Fruit fly (Drosophila melanogaster) whole organism, embryonic: ENCODE results near the gene CG45045.

Experiments used
- Atf3 ChIP-seq: fragments of 200-800 bp; sonication (Bioruptor generic); optimal IDR thresholded peaks from 3 replicates; lab custom pipeline; 2016; ENCODE audit warnings: missing biosample characterization, missing genetic modification characterization
- B-H2 ChIP-seq: fragments of 200-800 bp; sonication (Bioruptor generic); optimal IDR thresholded peaks from 2 replicates; lab custom pipeline; 2018; ENCODE audit warnings: missing biosample characterization, mild to moderate bottlenecking, missing genetic modification characterization
- BEAF-32 ChIP-seq: fragments of 200-800 bp; sonication (Bioruptor generic); optimal IDR thresholded peaks from 3 replicates; lab custom pipeline; 2017; ENCODE audit warnings: missing biosample characterization, missing genetic modification characterization, mild to moderate bottlenecking, moderate library complexity, missing genetic modification reagents
- CG10654 ChIP-seq: fragments of 200-800 bp; sonication (Bioruptor generic); optimal IDR thresholded peaks from 2 replicates; lab custom pipeline; 2016; ENCODE audit warnings: missing biosample characterization, missing genetic modification characterization
- CG11695 ChIP-seq: fragments of 200-800 bp; sonication (Bioruptor generic); IDR thresholded peaks from 3 replicates; pipeline ENCODE4 v1.3.6; 2022; ENCODE audit warnings: missing biosample characterization, missing genetic modification characterization
- CG12071 ChIP-seq: fragments of 200-800 bp; sonication (Bioruptor generic); optimal IDR thresholded peaks from 3 replicates; lab custom pipeline; 2018; ENCODE audit warnings: missing biosample characterization, mild to moderate bottlenecking, missing genetic modification characterization
- CG1233 ChIP-seq: fragments of 200-800 bp; sonication (Bioruptor generic); optimal IDR thresholded peaks from 4 replicates; lab custom pipeline; 2018; ENCODE audit warnings: missing biosample characterization, mild to moderate bottlenecking, missing genetic modification characterization
- CG12942 ChIP-seq: fragments of 200-800 bp; sonication (Bioruptor generic); optimal IDR thresholded peaks from 3 replicates; lab custom pipeline; 2016; ENCODE audit warnings: missing biosample characterization, missing genetic modification characterization
- CG13123 ChIP-seq: fragments of 200-800 bp; sonication (Bioruptor generic); optimal IDR thresholded peaks from 2 replicates; lab custom pipeline; 2016; ENCODE audit warnings: missing biosample characterization, missing genetic modification characterization
- CG13775 ChIP-seq: fragments of 200-800 bp; sonication (Bioruptor generic); optimal IDR thresholded peaks from 3 replicates; lab custom pipeline; 2017; ENCODE audit warnings: missing biosample characterization, mild to moderate bottlenecking, missing genetic modification characterization
- CG14014 ChIP-seq: fragments of 200-800 bp; sonication (Bioruptor generic); IDR thresholded peaks from 2 replicates; pipeline ENCODE4 v1.3.6; 2022; ENCODE audit warnings: missing biosample characterization, missing genetic modification characterization
- CG18476 ChIP-seq: fragments of 200-800 bp; sonication (Bioruptor generic); optimal IDR thresholded peaks from 2 replicates; lab custom pipeline; 2016; ENCODE audit warnings: missing biosample characterization, mild to moderate bottlenecking, missing genetic modification characterization
- CG18599 ChIP-seq: fragments of 200-800 bp; sonication (Bioruptor generic); optimal IDR thresholded peaks from 3 replicates; lab custom pipeline; 2017; ENCODE audit warnings: missing biosample characterization, missing genetic modification characterization, mild to moderate bottlenecking, moderate library complexity, missing genetic modification reagents
- CG2120 ChIP-seq: fragments of 200-800 bp; sonication (Bioruptor generic); optimal IDR thresholded peaks from 3 replicates; lab custom pipeline; 2016; ENCODE audit warnings: missing biosample characterization, missing genetic modification characterization
- CG2678 ChIP-seq: fragments of 200-800 bp; sonication (Bioruptor generic); optimal IDR thresholded peaks from 3 replicates; lab custom pipeline; 2019; ENCODE audit warnings: missing biosample characterization, mild to moderate bottlenecking, missing genetic modification characterization, moderate library complexity
- CG2875 ChIP-seq: fragments of 200-800 bp; sonication (Bioruptor generic); optimal IDR thresholded peaks from 2 replicates; lab custom pipeline; 2017; ENCODE audit warnings: missing biosample characterization, mild to moderate bottlenecking, missing genetic modification characterization, missing genetic modification reagents
- CG2889 ChIP-seq: fragments of 200-800 bp; sonication (Bioruptor generic); IDR thresholded peaks from 3 replicates; pipeline ENCODE4 v1.3.6; 2022; ENCODE audit warnings: missing biosample characterization, missing genetic modification characterization
- CG42726 ChIP-seq: fragments of 200-800 bp; sonication (Bioruptor generic); IDR thresholded peaks from 2 replicates; pipeline ENCODE4 v1.3.6; 2022; ENCODE audit warnings: missing biosample characterization, missing genetic modification characterization; ENCODE audit not compliant: partially characterized antibody
- CG4328 ChIP-seq: fragments of 200-800 bp; sonication (Bioruptor generic); optimal IDR thresholded peaks from 3 replicates; lab custom pipeline; 2017; ENCODE audit warnings: missing biosample characterization, missing genetic modification reagents, missing genetic modification characterization
- CG4820 ChIP-seq: fragments of 200-800 bp; sonication (Bioruptor generic); optimal IDR thresholded peaks from 3 replicates; lab custom pipeline; 2016; ENCODE audit warnings: missing biosample characterization, missing genetic modification characterization
- CG7271 ChIP-seq: fragments of 200-800 bp; sonication (Bioruptor generic); optimal IDR thresholded peaks from 2 replicates; lab custom pipeline; 2018; ENCODE audit warnings: missing biosample characterization, mild to moderate bottlenecking, missing genetic modification characterization, moderate library complexity
- CG7839 ChIP-seq: fragments of 200-800 bp; sonication (Bioruptor generic); optimal IDR thresholded peaks from 3 replicates; lab custom pipeline; 2018; ENCODE audit warnings: missing biosample characterization, mild to moderate bottlenecking, missing genetic modification characterization, moderate library complexity
- CG8089 ChIP-seq: fragments of 200-800 bp; sonication (Bioruptor generic); optimal IDR thresholded peaks from 3 replicates; lab custom pipeline; 2016; ENCODE audit warnings: missing biosample characterization, missing genetic modification characterization
- CG9932 ChIP-seq: fragments of 200-800 bp; sonication (Bioruptor generic); IDR thresholded peaks from 2 replicates; pipeline ENCODE4 v1.3.6; 2022; ENCODE audit warnings: missing biosample characterization, missing genetic modification characterization
- Dll ChIP-seq: fragments of 200-800 bp; sonication (Bioruptor generic); IDR thresholded peaks from 4 replicates; pipeline ENCODE4 v1.3.6; 2022; ENCODE audit warnings: missing biosample characterization, missing genetic modification characterization; ENCODE audit not compliant: partially characterized antibody
- Fer2 ChIP-seq: fragments of 200-800 bp; sonication (Bioruptor generic); optimal IDR thresholded peaks from 2 replicates; lab custom pipeline; 2018; ENCODE audit warnings: missing biosample characterization, mild to moderate bottlenecking, missing genetic modification characterization, moderate library complexity
- Hmr ChIP-seq: fragments of 200-800 bp; sonication (Bioruptor generic); optimal IDR thresholded peaks from 3 replicates; lab custom pipeline; 2017; ENCODE audit warnings: mild to moderate bottlenecking, missing biosample characterization, missing genetic modification reagents, missing genetic modification characterization
- Hr3 ChIP-seq: fragments of 200-800 bp; sonication (Bioruptor generic); optimal IDR thresholded peaks from 3 replicates; lab custom pipeline; 2016; ENCODE audit warnings: missing biosample characterization, missing genetic modification characterization
- Myb ChIP-seq: fragments of 200-800 bp; sonication (Bioruptor generic); optimal IDR thresholded peaks from 2 replicates; lab custom pipeline; 2016; ENCODE audit warnings: missing biosample characterization, missing genetic modification characterization
- Nf-YB ChIP-seq: fragments of 200-800 bp; sonication (Bioruptor generic); optimal IDR thresholded peaks from 3 replicates; lab custom pipeline; 2019; ENCODE audit warnings: missing biosample characterization, mild to moderate bottlenecking, missing genetic modification characterization, moderate library complexity
- Oli ChIP-seq: fragments of 200-800 bp; sonication (Bioruptor generic); optimal IDR thresholded peaks from 2 replicates; lab custom pipeline; 2018; ENCODE audit warnings: missing biosample characterization, mild to moderate bottlenecking, missing genetic modification characterization, moderate library complexity
- PHDP ChIP-seq: fragments of 200-800 bp; sonication (Bioruptor generic); optimal IDR thresholded peaks from 3 replicates; lab custom pipeline; 2018; ENCODE audit warnings: missing biosample characterization, mild to moderate bottlenecking, missing genetic modification characterization, moderate library complexity
- Sin3A ChIP-seq: fragments of >200 bp; optimal IDR thresholded peaks from 2 replicates; lab custom pipeline; 2018
- ab ChIP-seq: fragments of 200-800 bp; sonication (Bioruptor generic); optimal IDR thresholded peaks from 2 replicates; lab custom pipeline; 2016; ENCODE audit warnings: missing biosample characterization, missing genetic modification characterization
- bsh ChIP-seq, 2 experiments: fragments of 200-800 bp; sonication (Bioruptor generic); optimal IDR thresholded peaks; 2 replicates each; lab custom pipeline; 2017 to 2018; ENCODE audit warnings: mild to moderate bottlenecking in 2 of 2, missing biosample characterization in 2 of 2, missing genetic modification characterization in 2 of 2, moderate library complexity in 1 of 2
- chinmo ChIP-seq: fragments of 200-800 bp; sonication (Bioruptor generic); IDR thresholded peaks from 4 replicates; pipeline ENCODE4 v1.3.6; 2022; ENCODE audit warnings: missing biosample characterization, missing genetic modification characterization; ENCODE audit not compliant: partially characterized antibody
- crp ChIP-seq, 2 experiments: fragments of 200-800 bp; sonication (Bioruptor generic); optimal IDR thresholded peaks; 2 replicates in 1 of 2; 3 replicates in 1 of 2; lab custom pipeline; 2017; ENCODE audit warnings: missing biosample characterization in 2 of 2, missing genetic modification characterization in 2 of 2, mild to moderate bottlenecking in 1 of 2, moderate library complexity in 1 of 2
- cwo ChIP-seq: fragments of 200-800 bp; sonication (Bioruptor generic); optimal IDR thresholded peaks from 3 replicates; lab custom pipeline; 2017; ENCODE audit warnings: missing biosample characterization, missing genetic modification characterization, mild to moderate bottlenecking, moderate library complexity, missing genetic modification reagents
- dpn ChIP-seq, 2 experiments: fragments of 200-800 bp; sonication (Bioruptor generic); optimal IDR thresholded peaks; 3 replicates each; lab custom pipeline; 2016; ENCODE audit warnings: missing biosample characterization in 2 of 2, missing genetic modification characterization in 2 of 2
- fru ChIP-seq: fragments of >200 bp; optimal IDR thresholded peaks from 2 replicates; lab custom pipeline; 2017
- gfzf ChIP-seq: fragments of 200-800 bp; sonication (Bioruptor generic); optimal IDR thresholded peaks from 2 replicates; lab custom pipeline; 2016; ENCODE audit warnings: missing biosample characterization, mild to moderate bottlenecking, missing genetic modification characterization, moderate library complexity
- lab ChIP-seq: fragments of 200-800 bp; sonication (Bioruptor generic); optimal IDR thresholded peaks from 3 replicates; lab custom pipeline; 2017; ENCODE audit warnings: missing biosample characterization, missing genetic modification characterization, mild to moderate bottlenecking, moderate library complexity, missing genetic modification reagents
- lmd ChIP-seq: fragments of 200-800 bp; sonication (Bioruptor generic); IDR thresholded peaks from 2 replicates; pipeline ENCODE4 v1.3.6; 2022; ENCODE audit warnings: missing biosample characterization, missing genetic modification characterization
- pros ChIP-seq: fragments of 200-800 bp; sonication (Bioruptor generic); optimal IDR thresholded peaks from 3 replicates; lab custom pipeline; 2019; ENCODE audit warnings: missing biosample characterization, mild to moderate bottlenecking, missing genetic modification characterization, moderate library complexity
- sc ChIP-seq, 3 experiments: fragments of >200 bp in 2 of 3; fragments of 200-800 bp in 1 of 3; sonication (Bioruptor generic) in 1 of 3; optimal IDR thresholded peaks; 2 replicates in 2 of 3; 3 replicates in 1 of 3; lab custom pipeline; 2017; ENCODE audit warnings: mild to moderate bottlenecking in 1 of 3, missing biosample characterization in 1 of 3, missing genetic modification characterization in 1 of 3, missing genetic modification reagents in 1 of 3
- schlank ChIP-seq: fragments of 200-800 bp; sonication (Bioruptor generic); optimal IDR thresholded peaks from 2 replicates; lab custom pipeline; 2018; ENCODE audit warnings: missing biosample characterization, mild to moderate bottlenecking, missing genetic modification characterization
- sd ChIP-seq: fragments of 200-800 bp; sonication (Bioruptor generic); optimal IDR thresholded peaks from 3 replicates; lab custom pipeline; 2018; ENCODE audit warnings: missing biosample characterization, mild to moderate bottlenecking, missing genetic modification characterization, moderate library complexity
- sens ChIP-seq: fragments of 200-800 bp; sonication (Bioruptor generic); peaks from one replicate; lab custom pipeline; 2016; ENCODE audit warnings: missing biosample characterization, missing genetic modification characterization
- ssp ChIP-seq: fragments of 200-800 bp; sonication (Bioruptor generic); IDR thresholded peaks from 2 replicates; pipeline ENCODE4 v1.3.6; 2022; ENCODE audit warnings: missing biosample characterization, missing genetic modification characterization
- vvl ChIP-seq: fragments of 200-800 bp; sonication (Bioruptor generic); IDR thresholded peaks from 2 replicates; pipeline ENCODE4 v1.3.6; 2022; ENCODE audit warnings: missing biosample characterization, missing genetic modification characterization
- yki ChIP-seq: fragments of >200 bp; optimal IDR thresholded peaks from 3 replicates; lab custom pipeline; 2018

The CG45045 gene

dm6 chr3R:17706971-17707406 lies 39.6 kb downstream of the CG45045 start:
- TF ChIP-seq sens (GFP tag; lab: Kevin White, UChicago) = peak; percentile 68
- TF ChIP-seq vvl = no peak
- TF ChIP-seq pros (GFP tag; lab: Kevin White, UChicago) = no peak
- peak; percentile 26 for TF ChIP-seq CG18599 (GFP tag; lab: Kevin White, UChicago)
- no peak for TF ChIP-seq CG18476 (GFP tag; lab: Kevin White, UChicago)
- TF ChIP-seq CG12071 = no peak
- TF ChIP-seq Hmr (GFP tag; lab: Kevin White, UChicago) = no peak
- TF ChIP-seq CG10654 = no peak
- no peak for TF ChIP-seq CG1233 (GFP tag; lab: Kevin White, UChicago)
- TF ChIP-seq B-H2 (GFP tag; lab: Kevin White, UChicago) = no peak
- TF ChIP-seq Oli = no peak
- no peak for TF ChIP-seq CG2678
- TF ChIP-seq sc (optimal IDR thresholded peaks at IDR 0.05; lab: Kevin White, UChicago) = no peak
- TF ChIP-seq sc (GFP tag; optimal IDR thresholded peaks at IDR 0.05; lab: Kevin White, UChicago) = no peak
- TF ChIP-seq schlank (tag; lab: Kevin White, UChicago) = no peak
- no peak for TF ChIP-seq CG2889 (GFP tag; lab: Robert Waterston, UW)
- no peak for TF ChIP-seq yki (lab: Kevin White, UChicago)
- TF ChIP-seq CG2120 = no peak
- TF ChIP-seq CG7839 (tag; lab: Kevin White, UChicago) = no peak
- TF ChIP-seq gfzf (GFP tag; lab: Kevin White, UChicago) = no peak
- TF ChIP-seq dpn (GFP tag; optimal IDR thresholded peaks at IDR 0.05; lab: Kevin White, UChicago) = no peak
- no peak for TF ChIP-seq Myb (GFP tag; lab: Kevin White, UChicago)
- no peak for TF ChIP-seq PHDP (tag; lab: Kevin White, UChicago)
- TF ChIP-seq CG13123 (GFP tag; lab: Kevin White, UChicago) = no peak
- no peak for TF ChIP-seq Sin3A (lab: Kevin White, UChicago)
- TF ChIP-seq Fer2 = no peak
- TF ChIP-seq ssp (GFP tag; lab: Robert Waterston, UW) = no peak
- no peak for TF ChIP-seq CG9932
- TF ChIP-seq bsh (GFP tag; optimal IDR thresholded peaks at IDR 0.05; lab: Kevin White, UChicago) = no peak
- no peak for TF ChIP-seq Atf3 (GFP tag; lab: Kevin White, UChicago)
- no peak for TF ChIP-seq Dll (GFP tag; lab: Robert Waterston, UW)
- no peak for TF ChIP-seq CG12942 (GFP tag; lab: Kevin White, UChicago)
- TF ChIP-seq sd (tag; lab: Kevin White, UChicago) = peak; percentile 49
- no peak for TF ChIP-seq CG14014 (GFP tag; lab: Robert Waterston, UW)
- no peak for TF ChIP-seq CG7271 (tag; lab: Kevin White, UChicago)
- 0 out of 4 replicates have a peak, but pooled peaks have one; percentile 42 for TF ChIP-seq chinmo (GFP tag; lab: Robert Waterston, UW)
- no peak for TF ChIP-seq CG8089
- TF ChIP-seq crp (GFP tag; optimal IDR thresholded peaks at IDR 0.05; lab: Kevin White, UChicago) = no peak
- TF ChIP-seq Nf-YB (GFP tag; lab: Kevin White, UChicago) = no peak
- no peak for TF ChIP-seq CG42726 (GFP tag; lab: Robert Waterston, UW)
- no peak for TF ChIP-seq CG11695 (GFP tag; lab: Robert Waterston, UW)
- no peak for TF ChIP-seq lmd
- TF ChIP-seq CG13775 (GFP tag; lab: Kevin White, UChicago) = no peak
- no peak for TF ChIP-seq CG4328
- no peak for TF ChIP-seq Hr3 (GFP tag; lab: Kevin White, UChicago)
- peak; percentile 54 for TF ChIP-seq lab (GFP tag; lab: Kevin White, UChicago)
- TF ChIP-seq ab (GFP tag; lab: Kevin White, UChicago) = no peak
- no peak for TF ChIP-seq CG2875 (GFP tag; lab: Kevin White, UChicago)
- TF ChIP-seq CG4820 (GFP tag; lab: Kevin White, UChicago) = no peak
- peak; percentile 98 for TF ChIP-seq cwo (GFP tag; lab: Kevin White, UChicago)
- no peak for TF ChIP-seq BEAF-32 (GFP tag; lab: Kevin White, UChicago)
- no peak for TF ChIP-seq fru
